Worm (Caenorhabditis elegans) whole organism, mixed stage, embryonic: ENCODE measurements around the gene F23H11.4.

Source experiments
- M03D4.4 ChIP-seq: sonication (generic microtip); optimal IDR thresholded peaks from 2 replicates; lab custom pipeline; 2017; ENCODE audit warnings: mild to moderate bottlenecking, missing genetic modification characterization, missing compliant biosample characterization
- blmp-1 ChIP-seq: fragments of 150-350 bp; optimal IDR thresholded peaks from 2 replicates; lab custom pipeline; 2014; ENCODE audit warnings: missing biosample characterization, missing genetic modification characterization
- ceh-39 ChIP-seq: fragments of 150-350 bp; optimal IDR thresholded peaks from 2 replicates; lab custom pipeline; 2014; ENCODE audit warnings: missing biosample characterization, missing genetic modification characterization
- ceh-43 ChIP-seq: fragments of 200-800 bp; sonication (Bioruptor generic); optimal IDR thresholded peaks from 2 replicates; lab custom pipeline; 2018; ENCODE audit warnings: mild to moderate bottlenecking, missing genetic modification characterization, moderate library complexity, missing compliant biosample characterization
- ceh-83 ChIP-seq: fragments of 200-800 bp; sonication (Bioruptor generic); optimal IDR thresholded peaks from 2 replicates; lab custom pipeline; 2018; ENCODE audit warnings: mild to moderate bottlenecking, missing genetic modification characterization, missing compliant biosample characterization
- ces-1 ChIP-seq: fragments of 150-350 bp; optimal IDR thresholded peaks from 2 replicates; lab custom pipeline; 2014; ENCODE audit warnings: missing biosample characterization, missing genetic modification reagents, missing genetic modification characterization
- cnd-1 ChIP-seq: fragments of 200-800 bp; sonication (Bioruptor generic); optimal IDR thresholded peaks from 2 replicates; lab custom pipeline; 2018; ENCODE audit warnings: mild to moderate bottlenecking, missing genetic modification characterization, missing compliant biosample characterization
- drap-1 ChIP-seq: fragments of 200-800 bp; sonication (Bioruptor generic); optimal IDR thresholded peaks from 3 replicates; lab custom pipeline; 2018; ENCODE audit warnings: mild to moderate bottlenecking, missing genetic modification characterization, missing compliant biosample characterization
- elt-1 ChIP-seq: sonication (generic microtip); optimal IDR thresholded peaks from 2 replicates; lab custom pipeline; 2017; ENCODE audit warnings: missing genetic modification characterization, mild to moderate bottlenecking, missing compliant biosample characterization, antibody characterized with exemption, moderate library complexity, borderline replicate concordance; ENCODE audit not compliant: insufficient read depth
- elt-3 ChIP-seq: fragments of 150-350 bp; optimal IDR thresholded peaks from 2 replicates; lab custom pipeline; 2014; ENCODE audit warnings: missing biosample characterization, missing genetic modification characterization
- flh-1 ChIP-seq: fragments of 200-800 bp; sonication (Bioruptor generic); optimal IDR thresholded peaks from 2 replicates; lab custom pipeline; 2018; ENCODE audit warnings: mild to moderate bottlenecking, missing genetic modification characterization, moderate library complexity, missing compliant biosample characterization
- ham-2 ChIP-seq: fragments of 200-800 bp; sonication (Bioruptor generic); optimal IDR thresholded peaks from 2 replicates; lab custom pipeline; 2018; ENCODE audit warnings: mild to moderate bottlenecking, missing genetic modification characterization, missing compliant biosample characterization
- hlh-1 ChIP-seq: fragments of 150-350 bp; optimal IDR thresholded peaks from 2 replicates; lab custom pipeline; 2014; ENCODE audit warnings: missing biosample characterization, missing genetic modification reagents, missing genetic modification characterization
- lin-13 ChIP-seq: fragments of 150-350 bp; optimal IDR thresholded peaks from 2 replicates; lab custom pipeline; 2014; ENCODE audit warnings: missing biosample characterization, missing genetic modification characterization
- lin-32 ChIP-seq: fragments of 200-800 bp; sonication (Bioruptor generic); optimal IDR thresholded peaks from 2 replicates; lab custom pipeline; 2018; ENCODE audit warnings: mild to moderate bottlenecking, missing genetic modification characterization, missing compliant biosample characterization
- mep-1 ChIP-seq: fragments of 150-350 bp; optimal IDR thresholded peaks from 2 replicates; lab custom pipeline; 2017; ENCODE audit warnings: missing biosample characterization, missing genetic modification reagents, missing genetic modification characterization, inconsistent platforms
- mls-2 ChIP-seq: sonication (generic microtip); optimal IDR thresholded peaks from 2 replicates; lab custom pipeline; 2016; ENCODE audit warnings: mild to moderate bottlenecking, missing genetic modification characterization, moderate library complexity, missing compliant biosample characterization
- nhr-12 ChIP-seq: fragments of 150-350 bp; optimal IDR thresholded peaks from 2 replicates; lab custom pipeline; 2014; ENCODE audit warnings: missing biosample characterization, missing genetic modification characterization
- nhr-2 ChIP-seq: fragments of 150-350 bp; optimal IDR thresholded peaks from 2 replicates; lab custom pipeline; 2014; ENCODE audit warnings: missing biosample characterization, missing genetic modification characterization
- nhr-28 ChIP-seq: fragments of 150-350 bp; optimal IDR thresholded peaks from 2 replicates; lab custom pipeline; 2014; ENCODE audit warnings: missing biosample characterization, missing genetic modification characterization
- nhr-76 ChIP-seq: sonication (generic microtip); optimal IDR thresholded peaks from 2 replicates; lab custom pipeline; 2017; ENCODE audit warnings: missing biosample characterization, missing genetic modification characterization
- sem-2 ChIP-seq: fragments of 200-800 bp; sonication (Bioruptor generic); optimal IDR thresholded peaks from 2 replicates; lab custom pipeline; 2018; ENCODE audit warnings: mild to moderate bottlenecking, missing genetic modification characterization, missing compliant biosample characterization
- snpc-4 ChIP-seq: fragments of 150-350 bp; optimal IDR thresholded peaks from 2 replicates; lab custom pipeline; 2014; ENCODE audit warnings: missing biosample characterization, missing genetic modification characterization
- sptf-1 ChIP-seq: sonication (generic microtip); optimal IDR thresholded peaks from 2 replicates; lab custom pipeline; 2017; ENCODE audit warnings: mild to moderate bottlenecking, missing genetic modification characterization, moderate library complexity, missing compliant biosample characterization
- tbx-8 ChIP-seq: fragments of 200-800 bp; sonication (Bioruptor generic); optimal IDR thresholded peaks from 2 replicates; lab custom pipeline; 2018; ENCODE audit warnings: mild to moderate bottlenecking, missing genetic modification characterization, moderate library complexity, missing compliant biosample characterization
- unc-120 ChIP-seq: sonication (generic microtip); optimal IDR thresholded peaks from 2 replicates; lab custom pipeline; 2017; ENCODE audit warnings: missing genetic modification characterization, missing compliant biosample characterization; ENCODE audit not compliant: poor library complexity, severe bottlenecking
- unc-39 ChIP-seq: fragments of 150-350 bp; optimal IDR thresholded peaks from 2 replicates; lab custom pipeline; 2014; ENCODE audit warnings: missing biosample characterization, missing genetic modification characterization
- unc-62 ChIP-seq: fragments of 150-350 bp; optimal IDR thresholded peaks from 2 replicates; lab custom pipeline; 2014; ENCODE audit warnings: missing biosample characterization, missing genetic modification reagents, missing genetic modification characterization
- zip-8 ChIP-seq: fragments of 150-350 bp; optimal IDR thresholded peaks from 2 replicates; lab custom pipeline; 2014; ENCODE audit warnings: missing biosample characterization, missing genetic modification characterization

Gene F23H11.4

ce11 chrIII:907311-907710, at the start of gene F23H11.4:
Gene F23H11.4, minus strand, starts transcription at chrIII:907539.
- TF ChIP-seq sptf-1 (tag; lab: Kevin White, UChicago) (no peak), flh-1 (GFP tag; lab: Kevin White, UChicago) (no peak), nhr-76 (no peak), nhr-12 (tag; lab: Kevin White, UChicago) (no peak), mls-2 (tag; lab: Kevin White, UChicago) (no peak), ceh-83 (no peak), ces-1 (GFP tag; lab: Kevin White, UChicago) (no peak), sem-2 (GFP tag; lab: Kevin White, UChicago) (no peak), elt-3 (tag; lab: Kevin White, UChicago) (no peak), zip-8 (no peak)
- TF ChIP-seq, all 35 proteins: peak for 0

- TF ChIP-seq zip-8 (no peak), ham-2 (GFP tag; lab: Kevin White, UChicago) (no peak), nhr-2 (tag; lab: Kevin White, UChicago) (no peak), cnd-1 (tag; lab: Kevin White, UChicago) (no peak), ceh-43 (no peak), ces-1 (GFP tag; lab: Kevin White, UChicago) (no peak), drap-1 (GFP tag; lab: Kevin White, UChicago) (no peak), elt-1 (tag; lab: Kevin White, UChicago) (no peak), mls-2 (tag; lab: Kevin White, UChicago) (no peak), sem-2 (GFP tag; lab: Kevin White, UChicago) (no peak), unc-120 (no peak), unc-39 (tag; lab: Kevin White, UChicago) (no peak), M03D4.4 (tag; lab: Kevin White, UChicago) (no peak), lin-32 (GFP tag; lab: Kevin White, UChicago) (no peak)
Observed at ce11 chrIII:955981-956380, 48.6 kb upstream of the F23H11.4 start, which contains the start of gene fbxa-54. Gene fbxa-54, plus strand, starts transcription at chrIII:956334.

- TF ChIP-seq elt-1 (tag; lab: Kevin White, UChicago) = no peak
- no peak for TF ChIP-seq blmp-1 (tag; lab: Kevin White, UChicago)
- no peak for TF ChIP-seq lin-32 (GFP tag; lab: Kevin White, UChicago)
- TF ChIP-seq sptf-1 (tag; lab: Kevin White, UChicago) = no peak
Observed at ce11 chrIII:954553-954952, 47.2 kb upstream of the F23H11.4 start, which contains the start of the genes T12B5.15 and T12B5.14. Gene T12B5.15, minus strand, starts transcription at chrIII:954653. Gene T12B5.14, plus strand, starts transcription at chrIII:954873.

DNA sequence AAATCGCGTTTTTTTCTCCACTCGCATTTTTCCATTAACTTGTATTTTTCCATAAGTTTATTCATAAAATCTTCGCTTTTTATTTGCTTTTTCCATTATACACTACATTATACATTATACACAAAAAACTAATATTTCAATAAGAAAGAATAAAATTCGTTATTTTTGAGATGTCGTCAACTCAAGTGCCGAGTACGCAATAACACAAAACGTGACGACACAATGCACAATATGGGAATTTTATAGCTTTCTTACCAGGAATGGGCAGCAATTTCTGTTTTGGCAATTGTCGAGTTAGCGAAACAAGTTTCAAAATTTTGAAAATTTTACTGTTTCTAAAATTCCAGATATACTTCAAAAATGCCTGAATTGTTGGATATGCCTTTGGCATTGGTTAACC, 44.8 kb upstream of the F23H11.4 start, which contains the start of gene fbxa-10:
TSS of gene fbxa-10 (plus strand) at position 207 of the 400 bp plus-strand sequence.
- TF ChIP-seq ces-1 (GFP tag; lab: Kevin White, UChicago) (peak; percentile 52), drap-1 (GFP tag; lab: Kevin White, UChicago) (no peak), lin-13 (no peak), unc-120 (peak; percentile 68), sem-2 (GFP tag; lab: Kevin White, UChicago) (no peak)

DNA sequence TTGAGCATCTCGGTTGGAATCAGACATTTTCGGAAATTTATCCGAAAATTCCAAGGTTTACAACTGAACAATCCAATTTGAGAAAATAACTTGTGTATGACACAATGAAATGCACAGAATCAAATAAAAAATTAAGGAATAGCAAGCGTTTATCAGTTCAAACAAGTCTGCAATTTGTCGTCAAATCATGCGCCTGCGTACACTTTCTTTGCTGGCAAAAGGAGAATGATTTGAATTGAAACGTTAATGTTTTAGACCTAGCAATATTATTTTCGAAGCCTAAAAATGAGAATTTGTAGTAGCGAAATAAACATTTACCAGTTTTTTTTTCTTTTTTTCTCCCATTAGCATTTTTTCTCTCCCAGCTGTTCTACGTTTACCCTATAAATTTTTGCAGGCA, 43.1 kb upstream of the F23H11.4 start, which contains the start of the genes fbxa-67 and fbxa-11:
TSS of gene fbxa-67 (minus strand) at position 199 of the 400 bp plus-strand sequence.
TSS of gene fbxa-11 (plus strand) at position 398 of the 400 bp plus-strand sequence.
- TF ChIP-seq blmp-1 (tag; lab: Kevin White, UChicago) (no peak), ces-1 (GFP tag; lab: Kevin White, UChicago) (peak; percentile 11)

- no peak for TF ChIP-seq mep-1 (tag; lab: Kevin White, UChicago)
- TF ChIP-seq tbx-8 = no peak
- no peak for TF ChIP-seq unc-62
- TF ChIP-seq nhr-12 (tag; lab: Kevin White, UChicago) = no peak
- TF ChIP-seq lin-32 (GFP tag; lab: Kevin White, UChicago) = no peak
- TF ChIP-seq drap-1 (GFP tag; lab: Kevin White, UChicago) = no peak
- TF ChIP-seq ham-2 (GFP tag; lab: Kevin White, UChicago) = no peak
- no peak for TF ChIP-seq M03D4.4 (tag; lab: Kevin White, UChicago)
- no peak for TF ChIP-seq unc-39 (tag; lab: Kevin White, UChicago)
- TF ChIP-seq snpc-4 (tag; lab: Kevin White, UChicago) = no peak
- no peak for TF ChIP-seq nhr-2 (tag; lab: Kevin White, UChicago)
- TF ChIP-seq hlh-1 (tag; lab: Kevin White, UChicago) = no peak
- no peak for TF ChIP-seq flh-1 (GFP tag; lab: Kevin White, UChicago)
- TF ChIP-seq ceh-39 = no peak
- TF ChIP-seq sem-2 (GFP tag; lab: Kevin White, UChicago) = no peak
- TF ChIP-seq nhr-28 (tag; lab: Kevin White, UChicago) = no peak
Observed at ce11 chrIII:946250-946725, 38.9 kb upstream of the F23H11.4 start, which contains the start of gene fbxa-60. Gene fbxa-60, minus strand, starts transcription at chrIII:946300.
